Fruit fly (Drosophila melanogaster) whole organism, embryonic: ENCODE measurements around the gene CG4017.

Experiments
- Abd-B ChIP-seq: fragments of 200-800 bp; sonication (Bioruptor generic); optimal IDR thresholded peaks from 2 replicates; lab custom pipeline; 2018; ENCODE audit warnings: missing biosample characterization, mild to moderate bottlenecking, missing genetic modification characterization, moderate library complexity
- Atf-2 ChIP-seq: fragments of 200-800 bp; sonication (Bioruptor generic); optimal IDR thresholded peaks from 2 replicates; lab custom pipeline; 2016; ENCODE audit warnings: missing biosample characterization, missing genetic modification characterization
- CG10147 ChIP-seq: fragments of 200-800 bp; sonication (Bioruptor generic); optimal IDR thresholded peaks from 2 replicates; lab custom pipeline; 2019; ENCODE audit warnings: missing biosample characterization, mild to moderate bottlenecking, missing genetic modification characterization, moderate library complexity
- CG10209 ChIP-seq: fragments of 200-800 bp; sonication (Bioruptor generic); optimal IDR thresholded peaks from 3 replicates; lab custom pipeline; 2017; ENCODE audit warnings: missing biosample characterization, mild to moderate bottlenecking, missing genetic modification characterization, missing genetic modification reagents
- CG10321 ChIP-seq: fragments of 200-800 bp; sonication (Bioruptor generic); IDR thresholded peaks from 2 replicates; pipeline ENCODE4 v1.3.6; 2022; ENCODE audit warnings: missing biosample characterization, missing genetic modification characterization
- CG11247 ChIP-seq: fragments of 200-800 bp; sonication (Bioruptor generic); IDR thresholded peaks from 2 replicates; pipeline ENCODE4 v1.3.6; 2022; ENCODE audit warnings: missing biosample characterization, missing genetic modification characterization
- CG11560 ChIP-seq: fragments of 200-800 bp; sonication (Bioruptor generic); IDR thresholded peaks from 3 replicates; pipeline ENCODE4 v1.3.6; 2022; ENCODE audit warnings: missing biosample characterization, missing genetic modification characterization
- CG12219 ChIP-seq: fragments of 200-800 bp; sonication (Bioruptor generic); optimal IDR thresholded peaks from 3 replicates; lab custom pipeline; 2018; ENCODE audit warnings: missing biosample characterization, mild to moderate bottlenecking, missing genetic modification characterization
- CG13287 ChIP-seq: fragments of 200-800 bp; sonication (Bioruptor generic); IDR thresholded peaks from 2 replicates; pipeline ENCODE4 v1.3.6; 2022; ENCODE audit warnings: missing biosample characterization, missing genetic modification characterization; ENCODE audit not compliant: partially characterized antibody
- CG13775 ChIP-seq: fragments of 200-800 bp; sonication (Bioruptor generic); optimal IDR thresholded peaks from 3 replicates; lab custom pipeline; 2017; ENCODE audit warnings: missing biosample characterization, mild to moderate bottlenecking, missing genetic modification characterization
- CG14014 ChIP-seq: fragments of 200-800 bp; sonication (Bioruptor generic); IDR thresholded peaks from 2 replicates; pipeline ENCODE4 v1.3.6; 2022; ENCODE audit warnings: missing biosample characterization, missing genetic modification characterization
- CG15269 ChIP-seq: fragments of 200-800 bp; sonication (Bioruptor generic); optimal IDR thresholded peaks from 2 replicates; lab custom pipeline; 2018; ENCODE audit warnings: missing biosample characterization, mild to moderate bottlenecking, missing genetic modification characterization, moderate library complexity
- CG15479 ChIP-seq: fragments of 200-800 bp; sonication (Bioruptor generic); optimal IDR thresholded peaks from 3 replicates; lab custom pipeline; 2019; ENCODE audit warnings: missing biosample characterization, mild to moderate bottlenecking, missing genetic modification characterization, moderate library complexity
- CG17612 ChIP-seq: fragments of 200-800 bp; sonication (Bioruptor generic); IDR thresholded peaks from 2 replicates; pipeline ENCODE4 v1.3.6; 2022; ENCODE audit warnings: missing biosample characterization, missing genetic modification characterization
- CG2202 ChIP-seq: fragments of 200-800 bp; sonication (Bioruptor generic); optimal IDR thresholded peaks from 2 replicates; lab custom pipeline; 2018; ENCODE audit warnings: missing biosample characterization, mild to moderate bottlenecking, missing genetic modification characterization
- CG31365 ChIP-seq: fragments of 200-800 bp; sonication (Bioruptor generic); optimal IDR thresholded peaks from 2 replicates; lab custom pipeline; 2018; ENCODE audit warnings: missing biosample characterization, mild to moderate bottlenecking, missing genetic modification characterization
- CG32767 ChIP-seq: fragments of 200-800 bp; sonication (Bioruptor generic); IDR thresholded peaks from 2 replicates; pipeline ENCODE4 v1.3.6; 2022; ENCODE audit warnings: missing biosample characterization, missing genetic modification characterization
- CG34376 ChIP-seq: fragments of 200-800 bp; sonication (Bioruptor generic); optimal IDR thresholded peaks from 2 replicates; lab custom pipeline; 2018; ENCODE audit warnings: missing biosample characterization, mild to moderate bottlenecking, missing genetic modification characterization
- CG6254 ChIP-seq: fragments of 200-800 bp; sonication (Bioruptor generic); optimal IDR thresholded peaks from 3 replicates; lab custom pipeline; 2017; ENCODE audit warnings: mild to moderate bottlenecking, missing biosample characterization, missing genetic modification reagents, missing genetic modification characterization
- CG7357 ChIP-seq: fragments of 200-800 bp; sonication (Bioruptor generic); IDR thresholded peaks from 3 replicates; pipeline ENCODE4 v1.3.6; 2022; ENCODE audit warnings: missing biosample characterization, missing genetic modification characterization
- CG8924 ChIP-seq: fragments of 200-800 bp; optimal IDR thresholded peaks from 3 replicates; lab custom pipeline; 2019; ENCODE audit warnings: missing biosample characterization, mild to moderate bottlenecking, missing genetic modification characterization, moderate library complexity
- CG9215 ChIP-seq: fragments of 200-800 bp; sonication (Bioruptor generic); IDR thresholded peaks from 2 replicates; pipeline ENCODE4 v1.3.6; 2022; ENCODE audit warnings: missing biosample characterization, missing genetic modification characterization
- CoRest ChIP-seq: fragments of 200-800 bp; sonication (Bioruptor generic); optimal IDR thresholded peaks from 3 replicates; lab custom pipeline; 2018; ENCODE audit warnings: missing biosample characterization, mild to moderate bottlenecking, missing genetic modification characterization, moderate library complexity
- Dref ChIP-seq: fragments of 200-800 bp; sonication (Bioruptor generic); IDR thresholded peaks from 2 replicates; pipeline ENCODE4 v1.3.6; 2022; ENCODE audit warnings: missing biosample characterization, missing genetic modification characterization
- E2f1 ChIP-seq: fragments of 200-800 bp; sonication (Bioruptor generic); IDR thresholded peaks from 2 replicates; pipeline ENCODE4 v1.3.6; 2022; ENCODE audit warnings: missing biosample characterization, missing genetic modification characterization
- MTF-1 ChIP-seq: fragments of 200-800 bp; sonication (Bioruptor generic); optimal IDR thresholded peaks from 2 replicates; lab custom pipeline; 2018; ENCODE audit warnings: missing biosample characterization, mild to moderate bottlenecking, missing genetic modification characterization, borderline replicate concordance
- Max ChIP-seq: fragments of 200-800 bp; sonication (Bioruptor generic); optimal IDR thresholded peaks from 2 replicates; lab custom pipeline; 2016; ENCODE audit warnings: missing biosample characterization, mild to moderate bottlenecking, missing genetic modification characterization
- NK7.1 ChIP-seq: fragments of 200-800 bp; sonication (Bioruptor generic); optimal IDR thresholded peaks from 3 replicates; lab custom pipeline; 2016; ENCODE audit warnings: missing biosample characterization, missing genetic modification characterization
- Ravus ChIP-seq: fragments of 200-800 bp; sonication (Bioruptor generic); IDR thresholded peaks from 2 replicates; pipeline ENCODE4 v1.3.6; 2022; ENCODE audit warnings: missing biosample characterization, missing genetic modification characterization
- Sin3A ChIP-seq: fragments of >200 bp; optimal IDR thresholded peaks from 2 replicates; lab custom pipeline; 2018
- Six4 ChIP-seq: fragments of 200-800 bp; sonication (Bioruptor generic); optimal IDR thresholded peaks from 2 replicates; lab custom pipeline; 2016; ENCODE audit warnings: missing biosample characterization, missing genetic modification characterization
- Sry-δ ChIP-seq: fragments of 200-800 bp; sonication (Bioruptor generic); optimal IDR thresholded peaks from 2 replicates; lab custom pipeline; 2016; ENCODE audit warnings: missing biosample characterization, missing genetic modification characterization
- bbx ChIP-seq: fragments of 200-800 bp; sonication (Bioruptor generic); IDR thresholded peaks from 2 replicates; pipeline ENCODE4 v1.3.6; 2022; ENCODE audit warnings: missing biosample characterization, missing genetic modification characterization; ENCODE audit not compliant: partially characterized antibody
- bowl ChIP-seq: fragments of 200-800 bp; sonication (Bioruptor generic); IDR thresholded peaks from 2 replicates; pipeline ENCODE4 v1.3.6; 2022; ENCODE audit warnings: missing biosample characterization, missing genetic modification characterization
- br ChIP-seq: fragments of >200 bp; optimal IDR thresholded peaks from 2 replicates; lab custom pipeline; 2017
- chm ChIP-seq: fragments of 200-800 bp; sonication (Bioruptor generic); IDR thresholded peaks from 2 replicates; pipeline ENCODE4 v1.3.6; 2022; ENCODE audit warnings: missing biosample characterization, missing genetic modification characterization
- ci ChIP-seq: fragments of 200-800 bp; sonication (Bioruptor generic); IDR thresholded peaks from 3 replicates; pipeline ENCODE4 v1.3.6; 2022; ENCODE audit warnings: missing biosample characterization, missing genetic modification characterization
- cwo ChIP-seq: fragments of 200-800 bp; sonication (Bioruptor generic); optimal IDR thresholded peaks from 3 replicates; lab custom pipeline; 2017; ENCODE audit warnings: missing biosample characterization, missing genetic modification characterization, mild to moderate bottlenecking, moderate library complexity, missing genetic modification reagents
- emc ChIP-seq: fragments of 200-800 bp; sonication (Bioruptor generic); optimal IDR thresholded peaks from 2 replicates; lab custom pipeline; 2016; ENCODE audit warnings: missing biosample characterization, missing genetic modification characterization
- gcm ChIP-seq: fragments of 200-800 bp; sonication (Bioruptor generic); optimal IDR thresholded peaks from 2 replicates; lab custom pipeline; 2019; ENCODE audit warnings: missing biosample characterization, mild to moderate bottlenecking, missing genetic modification characterization, moderate library complexity
- gfzf ChIP-seq: fragments of 200-800 bp; sonication (Bioruptor generic); optimal IDR thresholded peaks from 2 replicates; lab custom pipeline; 2016; ENCODE audit warnings: missing biosample characterization, mild to moderate bottlenecking, missing genetic modification characterization, moderate library complexity
- kah ChIP-seq: fragments of 200-800 bp; sonication (Bioruptor generic); optimal IDR thresholded peaks from 2 replicates; lab custom pipeline; 2018; ENCODE audit warnings: missing biosample characterization, mild to moderate bottlenecking, missing genetic modification characterization
- oc ChIP-seq: fragments of 200-800 bp; sonication (Bioruptor generic); optimal IDR thresholded peaks from 2 replicates; lab custom pipeline; 2018; ENCODE audit warnings: missing biosample characterization, mild to moderate bottlenecking, missing genetic modification characterization, moderate library complexity
- peb ChIP-seq: fragments of 200-800 bp; sonication (Bioruptor generic); IDR thresholded peaks from 2 replicates; pipeline ENCODE4 v1.3.6; 2022; ENCODE audit warnings: missing biosample characterization, missing genetic modification characterization
- repo ChIP-seq: fragments of 200-800 bp; sonication (Bioruptor generic); optimal IDR thresholded peaks from 2 replicates; lab custom pipeline; 2016; ENCODE audit warnings: missing biosample characterization, missing genetic modification characterization
- ro ChIP-seq: fragments of 200-800 bp; sonication (Bioruptor generic); IDR thresholded peaks from 2 replicates; pipeline ENCODE4 v1.3.6; 2022; ENCODE audit warnings: missing biosample characterization, missing genetic modification characterization
- row ChIP-seq: fragments of 200-800 bp; sonication (Bioruptor generic); IDR thresholded peaks from 3 replicates; pipeline ENCODE4 v1.3.6; 2022; ENCODE audit warnings: missing biosample characterization, missing genetic modification characterization
- seq ChIP-seq: fragments of 200-800 bp; sonication (Bioruptor generic); IDR thresholded peaks from 2 replicates; pipeline ENCODE4 v1.3.6; 2022; ENCODE audit warnings: missing biosample characterization, missing genetic modification characterization
- slp2 ChIP-seq: fragments of 200-800 bp; sonication (Bioruptor generic); optimal IDR thresholded peaks from 2 replicates; lab custom pipeline; 2016; ENCODE audit warnings: missing biosample characterization, missing genetic modification characterization
- trh ChIP-seq: fragments of 200-800 bp; sonication (Bioruptor generic); optimal IDR thresholded peaks from 2 replicates; lab custom pipeline; 2016; ENCODE audit warnings: missing biosample characterization, missing genetic modification characterization
- unc-4 ChIP-seq: fragments of 200-800 bp; sonication (Bioruptor generic); IDR thresholded peaks from 2 replicates; pipeline ENCODE4 v1.3.6; 2022; ENCODE audit warnings: missing biosample characterization, missing genetic modification characterization; ENCODE audit not compliant: partially characterized antibody
- vfl ChIP-seq: fragments of 200-800 bp; sonication (Bioruptor generic); optimal IDR thresholded peaks from 2 replicates; lab custom pipeline; 2016; ENCODE audit warnings: missing biosample characterization, missing genetic modification characterization
- wdn ChIP-seq: fragments of 200-800 bp; sonication (Bioruptor generic); IDR thresholded peaks from 2 replicates; pipeline ENCODE4 v1.3.6; 2022; ENCODE audit warnings: missing biosample characterization, missing genetic modification characterization

CG4017 gene

DNA sequence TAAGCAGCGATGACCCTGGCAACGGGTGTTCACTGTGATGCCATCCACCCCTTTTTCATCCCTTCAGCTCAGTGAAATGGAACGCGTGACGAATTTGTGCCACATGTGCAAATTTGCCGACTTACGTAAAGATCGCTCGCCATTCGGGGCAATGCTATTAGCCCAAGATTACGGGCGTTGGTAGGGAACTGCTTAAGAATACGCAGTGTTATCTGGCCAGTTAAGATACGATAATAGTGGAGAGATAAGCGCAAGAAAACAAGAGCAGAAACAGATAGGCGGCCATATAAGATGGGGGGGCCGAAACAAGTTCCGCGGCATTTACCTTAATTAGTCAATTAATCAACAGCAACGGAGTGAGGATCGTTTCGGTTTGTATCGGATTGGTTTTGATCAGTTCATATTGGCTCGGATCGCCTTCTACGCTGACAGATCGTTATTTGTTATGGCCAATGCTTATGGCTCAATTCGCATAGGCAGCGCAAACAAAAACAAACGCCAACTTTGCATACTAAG lies 19.1 kb downstream of the CG4017 start (continued):
- TF ChIP-seq Sin3A (lab: Kevin White, UChicago) (no peak), row (GFP tag; lab: Robert Waterston, UW) (no peak), CG13287 (GFP tag; lab: Robert Waterston, UW) (no peak), repo (GFP tag; lab: Kevin White, UChicago) (no peak), CG6254 (GFP tag; lab: Kevin White, UChicago) (no peak), CG9215 (GFP tag; lab: Robert Waterston, UW) (no peak), gfzf (GFP tag; lab: Kevin White, UChicago) (no peak), E2f1 (GFP tag; lab: Robert Waterston, UW) (no peak), CG31365 (tag; lab: Kevin White, UChicago) (no peak), kah (no peak), CG10147 (no peak), CG12219 (GFP tag; lab: Kevin White, UChicago) (no peak), bbx (GFP tag; lab: Robert Waterston, UW) (no peak), CG17612 (GFP tag; lab: Robert Waterston, UW) (no peak), seq (GFP tag; lab: Robert Waterston, UW) (no peak), CG15479 (GFP tag; lab: Kevin White, UChicago) (peak; percentile 99), CG15269 (tag; lab: Kevin White, UChicago) (no peak), emc (GFP tag; lab: Kevin White, UChicago) (no peak), ci (no peak), unc-4 (no peak), Six4 (GFP tag; lab: Kevin White, UChicago) (no peak), CG11560 (tag; lab: Robert Waterston, UW) (no peak), cwo (peak; percentile 63), bowl (GFP tag; lab: Robert Waterston, UW) (no peak), CG8924 (tag; lab: Kevin White, UChicago) (no peak), Ravus (GFP tag; lab: Robert Waterston, UW) (no peak), CG32767 (GFP tag; lab: Robert Waterston, UW) (no peak), CoRest (no peak), Dref (GFP tag; lab: Robert Waterston, UW) (no peak), gcm (GFP tag; lab: Kevin White, UChicago) (no peak), wdn (GFP tag; lab: Robert Waterston, UW) (no peak), CG13775 (GFP tag; lab: Kevin White, UChicago) (no peak), Abd-B (no peak), chm (GFP tag; lab: Robert Waterston, UW) (no peak), Atf-2 (GFP tag; lab: Kevin White, UChicago) (no peak), CG7357 (no peak), oc (no peak), slp2 (GFP tag; lab: Kevin White, UChicago) (no peak), NK7.1 (GFP tag; lab: Kevin White, UChicago) (no peak), CG2202 (tag; lab: Kevin White, UChicago) (no peak), CG10209 (GFP tag; lab: Kevin White, UChicago) (no peak), CG34376 (peak; percentile 41), CG11247 (GFP tag; lab: Robert Waterston, UW) (no peak), Max (GFP tag; lab: Kevin White, UChicago) (no peak), ro (GFP tag; lab: Robert Waterston, UW) (no peak), CG10321 (GFP tag; lab: Robert Waterston, UW) (no peak), vfl (GFP tag; lab: Kevin White, UChicago) (no peak), peb (GFP tag; lab: Robert Waterston, UW) (no peak), trh (GFP tag; lab: Kevin White, UChicago) (no peak), CG14014 (GFP tag; lab: Robert Waterston, UW) (0 out of 2 replicates have a peak, but pooled peaks have one; percentile 18), MTF-1 (GFP tag; lab: Kevin White, UChicago) (no peak), br (lab: Kevin White, UChicago) (no peak), Sry-δ (GFP tag; lab: Kevin White, UChicago) (no peak)
